Worm (Caenorhabditis elegans) whole organism, L4 larva: Measurements from ENCODE around the gene msp-152.

ENCODE experiments used
- hlh-11 ChIP-seq: fragments of 200-800 bp; sonication (Bioruptor generic); optimal IDR thresholded peaks from 2 replicates; lab custom pipeline; 2018; ENCODE audit warnings: mild to moderate bottlenecking, missing genetic modification characterization, missing compliant biosample characterization
- lin-1 ChIP-seq: fragments of 200-800 bp; sonication (Bioruptor generic); IDR thresholded peaks from 2 replicates; pipeline ENCODE4 v1.3.6; 2022; ENCODE audit warnings: missing genetic modification reagents, missing genetic modification characterization, missing compliant biosample characterization
- nhr-11 ChIP-seq: fragments of 150-350 bp; optimal IDR thresholded peaks from 2 replicates; lab custom pipeline; 2014; ENCODE audit warnings: missing biosample characterization, missing genetic modification characterization
- nhr-76 ChIP-seq: fragments of 150-350 bp; optimal IDR thresholded peaks from 2 replicates; lab custom pipeline; 2014; ENCODE audit warnings: missing biosample characterization, missing genetic modification characterization
- pha-4 ChIP-seq, 2 experiments: fragments of 150-350 bp in 1 of 2; fragments of 200-800 bp in 1 of 2; sonication (Bioruptor generic) in 1 of 2; IDR thresholded peaks in 1 of 2; optimal IDR thresholded peaks in 1 of 2; 2 replicates each; pipeline versions ENCODE4 v1.3.6 to Lab custom; 2014 to 2022; ENCODE audit warnings: missing genetic modification characterization in 2 of 2, missing genetic modification reagents in 2 of 2, missing biosample characterization in 1 of 2, missing compliant biosample characterization in 1 of 2
- ztf-11 ChIP-seq: fragments of 150-350 bp; optimal IDR thresholded peaks from 2 replicates; lab custom pipeline; 2014; ENCODE audit warnings: missing biosample characterization, missing genetic modification characterization

DNA sequence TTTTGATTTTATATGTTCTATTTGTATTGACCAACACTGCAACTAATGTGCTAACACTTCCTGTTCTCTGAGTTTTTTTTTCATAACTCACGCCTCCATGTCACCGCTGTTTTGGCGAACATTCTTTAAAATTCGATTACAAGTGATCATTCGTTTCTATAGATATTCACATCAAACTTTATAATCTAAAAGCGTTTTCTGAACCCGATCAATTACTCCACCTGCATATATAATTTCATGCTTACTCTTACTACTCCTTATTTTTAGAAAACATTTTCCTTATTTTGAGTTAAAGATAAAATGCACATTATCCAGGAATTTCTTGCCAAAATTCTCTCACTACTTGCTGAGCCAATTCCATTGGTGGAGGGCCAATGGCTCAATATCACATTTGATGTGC, 46.9 kb upstream of the msp-152 start, which contains the start of gene R05F9.7:
- no peak for TF ChIP-seq pha-4 (GFP tag; IDR thresholded peaks at IDR 0.05; lab: Robert Waterston, UW)
- TF ChIP-seq pha-4 (tag; optimal IDR thresholded peaks at IDR 0.05; lab: Kevin White, UChicago) = no peak
- TF ChIP-seq ztf-11 (tag; lab: Kevin White, UChicago) = no peak
- no peak for TF ChIP-seq nhr-11 (tag; lab: Kevin White, UChicago)
- no peak for TF ChIP-seq nhr-76 (tag; lab: Kevin White, UChicago)
- no peak for TF ChIP-seq hlh-11
- no peak for TF ChIP-seq lin-1
